Fruit fly (Drosophila melanogaster) whole organism, embryonic: Measurements from ENCODE around the gene Hou.

ENCODE experiments used
- CG31441 ChIP-seq: fragments of 200-800 bp; sonication (Bioruptor generic); IDR thresholded peaks from 2 replicates; pipeline ENCODE4 v1.3.6; 2022; ENCODE audit warnings: missing biosample characterization, missing genetic modification characterization
- Stat92E ChIP-seq, 3 experiments: fragments of >200 bp in 2 of 3; fragments of 200-800 bp in 1 of 3; sonication (Bioruptor generic) in 1 of 3; optimal IDR thresholded peaks; 2 replicates each; lab custom pipeline; 2017 to 2019; ENCODE audit warnings: missing biosample characterization in 3 of 3, missing genetic modification characterization in 3 of 3, mild to moderate bottlenecking in 1 of 3, moderate library complexity in 1 of 3

- TF ChIP-seq CG31441, result no peak
- TF ChIP-seq Stat92E (GFP tag; optimal IDR thresholded peaks at IDR 0.05; lab: Kevin White, UChicago), result no peak
Observed at dm6 chrX:18676756-18677155, 26.5 kb upstream of the Hou start.
